Worm (Caenorhabditis elegans): Measurements from ENCODE around the gene F15H10.10.

The F15H10.10 gene

ce11 chrV:10381726-10382125 lies 35.1 kb downstream of the F15H10.10 start, which contains the start of gene abu-1:
Gene abu-1 (minus strand): TSS chrV:10381826.
- TF ChIP-seq pha-4 (tag; optimal IDR thresholded peaks at IDR 0.05) (no peak), nhr-232 (tag; optimal IDR thresholded peaks at IDR 0.05) (no peak), C38D4.7 (GFP tag; optimal IDR thresholded peaks at IDR 0.05) (no peak), unc-55 (GFP tag; optimal IDR thresholded peaks at IDR 0.05) (no peak), hlh-30 (tag; optimal IDR thresholded peaks at IDR 0.05; ENCODE audit: insufficient read depth) (no peak), mec-3 (tag; optimal IDR thresholded peaks at IDR 0.05; ENCODE audit: borderline replicate concordance) (no peak), zip-5 (tag; optimal IDR thresholded peaks at IDR 0.05) (no peak), fkh-6 (tag; optimal IDR thresholded peaks at IDR 0.05) (no peak), sox-2 (GFP tag; IDR thresholded peaks at IDR 0.05) (no peak), gmeb-2 (tag; optimal IDR thresholded peaks at IDR 0.05) (no peak), ref-2 (tag; optimal IDR thresholded peaks at IDR 0.05) (no peak), hlh-8 (tag; optimal IDR thresholded peaks at IDR 0.05) (no peak), rnt-1 (tag; optimal IDR thresholded peaks at IDR 0.05) (no peak), pqm-1 (tag; optimal IDR thresholded peaks at IDR 0.05) (no peak), pag-3 (tag; optimal IDR thresholded peaks at IDR 0.05; ENCODE audit: borderline replicate concordance) (no peak), elt-4 (tag; optimal IDR thresholded peaks at IDR 0.05) (no peak), ceh-14 (tag; optimal IDR thresholded peaks at IDR 0.05) (no peak), ets-4 (tag; optimal IDR thresholded peaks at IDR 0.05) (no peak), dve-1 (tag; optimal IDR thresholded peaks at IDR 0.05) (no peak)

- no peak for TF ChIP-seq K02D7.2 (tag; optimal IDR thresholded peaks at IDR 0.05)
- no peak for TF ChIP-seq pha-4 (tag; optimal IDR thresholded peaks at IDR 0.05)
- no peak for TF ChIP-seq pha-2 (tag; optimal IDR thresholded peaks at IDR 0.05)
- no peak for TF ChIP-seq hlh-8 (tag; optimal IDR thresholded peaks at IDR 0.05)
- TF ChIP-seq madf-2 (tag; optimal IDR thresholded peaks at IDR 0.05) = no peak
- TF ChIP-seq unc-42 (tag; optimal IDR thresholded peaks at IDR 0.05) = no peak
- no peak for TF ChIP-seq syd-9 (tag; optimal IDR thresholded peaks at IDR 0.05)
- TF ChIP-seq ceh-30 (tag; optimal IDR thresholded peaks at IDR 0.05) = no peak
Observed at ce11 chrV:10379761-10380160, 37.1 kb downstream of the F15H10.10 start.

ce11 chrV:10379293-10379692 lies 37.5 kb downstream of the F15H10.10 start, which contains the start of gene AC3.12:
Gene AC3.12 (minus strand): TSS chrV:10379393.
- TF ChIP-seq ceh-9 (tag; optimal IDR thresholded peaks at IDR 0.05) (no peak), ama-1 (optimal IDR thresholded peaks at IDR 0.05) (no peak), pqm-1 (tag; optimal IDR thresholded peaks at IDR 0.05) (no peak), K02D7.2 (tag; optimal IDR thresholded peaks at IDR 0.05) (no peak), dmd-4 (tag; optimal IDR thresholded peaks at IDR 0.05; ENCODE audit: borderline replicate concordance) (no peak), ceh-18 (tag; optimal IDR thresholded peaks at IDR 0.05) (no peak), ztf-16 (tag; optimal IDR thresholded peaks at IDR 0.05) (no peak), rnt-1 (tag; optimal IDR thresholded peaks at IDR 0.05) (no peak), npax-4 (tag; optimal IDR thresholded peaks at IDR 0.05) (no peak), unc-3 (GFP tag; conservative IDR thresholded peaks at IDR 0.05) (no peak), unc-3 (tag; optimal IDR thresholded peaks at IDR 0.05) (no peak)

DNA sequence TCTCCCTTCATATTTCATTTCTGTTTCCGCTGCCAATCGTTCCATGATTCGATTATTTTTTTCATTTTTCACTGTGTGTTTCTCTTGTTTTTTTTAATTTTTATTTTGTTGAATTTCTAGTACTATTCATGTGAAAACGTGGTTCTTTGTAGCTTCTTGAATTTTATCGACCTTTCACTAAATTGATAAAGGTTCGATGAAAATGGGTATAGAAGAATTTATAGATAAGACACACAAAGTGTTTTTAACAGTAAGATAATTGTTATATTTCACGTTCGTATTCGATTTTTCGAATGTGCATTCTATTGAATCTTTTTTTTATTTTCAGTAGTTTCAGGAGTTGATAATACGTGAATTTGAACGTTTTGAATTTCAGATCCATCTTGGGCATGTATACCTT lies 44.9 kb downstream of the F15H10.10 start, which contains the start of gene ugt-49:
Gene ugt-49 (plus strand): TSS at position 371 of the 400 bp plus-strand sequence.
- TF ChIP-seq sdc-2 (tag; optimal IDR thresholded peaks at IDR 0.05) = no peak
- no peak for TF ChIP-seq C38D4.7 (GFP tag; optimal IDR thresholded peaks at IDR 0.05)
- no peak for TF ChIP-seq pros-1 (tag; optimal IDR thresholded peaks at IDR 0.05)
- TF ChIP-seq npax-4 (tag; optimal IDR thresholded peaks at IDR 0.05) = no peak
- TF ChIP-seq nhr-232 (tag; optimal IDR thresholded peaks at IDR 0.05) = no peak
- no peak for TF ChIP-seq fax-1 (tag; optimal IDR thresholded peaks at IDR 0.05)
- TF ChIP-seq ttx-3 (tag; optimal IDR thresholded peaks at IDR 0.05) = no peak
- no peak for TF ChIP-seq ztf-16 (tag; optimal IDR thresholded peaks at IDR 0.05)
- no peak for TF ChIP-seq hlh-15 (tag; optimal IDR thresholded peaks at IDR 0.05)
- no peak for TF ChIP-seq F13H6.1 (tag; optimal IDR thresholded peaks at IDR 0.05)
- no peak for TF ChIP-seq sox-4 (tag; optimal IDR thresholded peaks at IDR 0.05)
- TF ChIP-seq zip-5 (tag; optimal IDR thresholded peaks at IDR 0.05) = no peak
- TF ChIP-seq hlh-8 (tag; optimal IDR thresholded peaks at IDR 0.05) = no peak
- no peak for TF ChIP-seq dve-1 (tag; optimal IDR thresholded peaks at IDR 0.05)
- TF ChIP-seq C08G9.2 (tag; optimal IDR thresholded peaks at IDR 0.05) = no peak
- no peak for TF ChIP-seq ceh-31 (tag; optimal IDR thresholded peaks at IDR 0.05)
- TF ChIP-seq gmeb-2 (tag; optimal IDR thresholded peaks at IDR 0.05) = no peak
- no peak for TF ChIP-seq ceh-34 (tag; optimal IDR thresholded peaks at IDR 0.05)
- no peak for TF ChIP-seq hlh-30 (tag; optimal IDR thresholded peaks at IDR 0.05; ENCODE audit: insufficient read depth)
